Worm (Caenorhabditis elegans): Measurements from ENCODE around the gene ZK813.6.

DNA sequence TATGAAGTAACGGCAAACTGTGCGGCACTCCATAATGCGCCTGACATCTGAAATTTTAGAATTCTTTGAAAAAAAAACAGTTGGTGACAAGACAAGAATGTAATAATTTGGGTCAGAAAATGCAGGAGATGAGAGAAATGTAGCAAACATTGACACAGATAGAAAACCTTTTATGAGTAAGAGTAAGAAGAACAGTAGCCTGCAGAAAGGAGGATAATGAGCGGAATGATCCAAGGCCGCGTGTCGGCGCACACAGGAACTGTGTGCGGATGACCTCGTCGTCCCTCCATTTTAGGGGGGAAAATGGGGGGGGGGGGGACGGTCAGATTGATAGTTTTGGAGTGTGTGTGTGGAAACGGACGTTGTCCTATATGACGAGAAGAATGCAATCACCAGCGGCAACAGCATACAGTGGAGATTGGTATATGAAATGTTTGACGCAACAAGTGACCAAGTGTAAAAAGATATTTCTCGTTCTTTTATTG, 9.9 kb upstream of the ZK813.6 start, which contains the start of gene dhs-27:
- TF ChIP-seq dao-5 (tag; optimal IDR thresholded peaks at IDR 0.05): no peak
- TF ChIP-seq him-1 (tag; optimal IDR thresholded peaks at IDR 0.05): no peak
- no peak for TF ChIP-seq W03F9.2 (tag; optimal IDR thresholded peaks at IDR 0.05)

Measured in whole organism, L4/young adult.